Fruit fly (Drosophila melanogaster) whole organism, embryonic: Measurements from ENCODE around the gene Vm26Ab.

Experiments
- Atf6 ChIP-seq: fragments of 200-800 bp; sonication (Bioruptor generic); IDR thresholded peaks from 2 replicates; pipeline ENCODE4 v1.3.6; 2022; ENCODE audit warnings: missing biosample characterization, missing genetic modification characterization
- CG10431 ChIP-seq: fragments of 200-800 bp; sonication (Bioruptor generic); optimal IDR thresholded peaks from 3 replicates; lab custom pipeline; 2018; ENCODE audit warnings: missing biosample characterization, mild to moderate bottlenecking, missing genetic modification characterization
- CG11247 ChIP-seq: fragments of 200-800 bp; sonication (Bioruptor generic); IDR thresholded peaks from 2 replicates; pipeline ENCODE4 v1.3.6; 2022; ENCODE audit warnings: missing biosample characterization, missing genetic modification characterization
- CG12769 ChIP-seq: fragments of 200-800 bp; sonication (Bioruptor generic); optimal IDR thresholded peaks from 2 replicates; lab custom pipeline; 2019; ENCODE audit warnings: missing biosample characterization, mild to moderate bottlenecking, missing genetic modification characterization, moderate library complexity
- CG17568 ChIP-seq: fragments of 200-800 bp; sonication (Bioruptor generic); optimal IDR thresholded peaks from 2 replicates; lab custom pipeline; 2018; ENCODE audit warnings: missing biosample characterization, mild to moderate bottlenecking, missing genetic modification characterization, moderate library complexity
- CG30020 ChIP-seq: fragments of 200-800 bp; optimal IDR thresholded peaks from 2 replicates; lab custom pipeline; 2019; ENCODE audit warnings: missing biosample characterization, mild to moderate bottlenecking, missing genetic modification characterization, moderate library complexity
- CG31224 ChIP-seq: fragments of 200-800 bp; sonication (Bioruptor generic); IDR thresholded peaks from 2 replicates; pipeline ENCODE4 v1.3.6; 2022; ENCODE audit warnings: missing biosample characterization, missing genetic modification characterization
- CG34376 ChIP-seq: fragments of 200-800 bp; sonication (Bioruptor generic); optimal IDR thresholded peaks from 2 replicates; lab custom pipeline; 2018; ENCODE audit warnings: missing biosample characterization, mild to moderate bottlenecking, missing genetic modification characterization
- CG3847 ChIP-seq: fragments of 200-800 bp; sonication (Bioruptor generic); IDR thresholded peaks from 2 replicates; pipeline ENCODE4 v1.3.6; 2022; ENCODE audit warnings: missing biosample characterization, missing genetic modification characterization
- CG4282 ChIP-seq: fragments of 200-800 bp; sonication (Bioruptor generic); optimal IDR thresholded peaks from 2 replicates; lab custom pipeline; 2016; ENCODE audit warnings: missing biosample characterization, missing genetic modification characterization
- CG4404 ChIP-seq: fragments of 200-800 bp; sonication (Bioruptor generic); IDR thresholded peaks from 2 replicates; pipeline ENCODE4 v1.3.6; 2022; ENCODE audit warnings: missing biosample characterization, missing genetic modification characterization
- CG4854 ChIP-seq: fragments of 200-800 bp; sonication (Bioruptor generic); optimal IDR thresholded peaks from 2 replicates; lab custom pipeline; 2016; ENCODE audit warnings: missing biosample characterization, missing genetic modification characterization, inconsistent platforms
- CG7745 ChIP-seq: fragments of 200-800 bp; sonication (Bioruptor generic); optimal IDR thresholded peaks from 2 replicates; lab custom pipeline; 2018; ENCODE audit warnings: missing biosample characterization, mild to moderate bottlenecking, missing genetic modification characterization, moderate library complexity
- CG7786 ChIP-seq: fragments of 200-800 bp; sonication (Bioruptor generic); optimal IDR thresholded peaks from 2 replicates; lab custom pipeline; 2016; ENCODE audit warnings: missing biosample characterization, missing genetic modification characterization
- CG7987 ChIP-seq: fragments of 200-800 bp; sonication (Bioruptor generic); optimal IDR thresholded peaks from 2 replicates; lab custom pipeline; 2018; ENCODE audit warnings: missing biosample characterization, mild to moderate bottlenecking, missing genetic modification characterization, moderate library complexity
- Chrac-16 ChIP-seq: fragments of 200-800 bp; sonication (Bioruptor generic); optimal IDR thresholded peaks from 3 replicates; lab custom pipeline; 2016; ENCODE audit warnings: missing biosample characterization, missing genetic modification characterization
- Deaf1 ChIP-seq: fragments of 200-800 bp; optimal IDR thresholded peaks from 3 replicates; lab custom pipeline; 2019; ENCODE audit warnings: missing biosample characterization, mild to moderate bottlenecking, missing genetic modification characterization, moderate library complexity
- Dip2 ChIP-seq: fragments of 200-800 bp; sonication (Bioruptor generic); IDR thresholded peaks from 2 replicates; pipeline ENCODE4 v1.3.6; 2022; ENCODE audit warnings: missing biosample characterization, missing genetic modification characterization
- Dip3 ChIP-seq: fragments of 200-800 bp; sonication (Bioruptor generic); optimal IDR thresholded peaks from 3 replicates; lab custom pipeline; 2016; ENCODE audit warnings: missing biosample characterization, missing genetic modification characterization
- Elba2 ChIP-seq: fragments of 200-800 bp; sonication (Bioruptor generic); optimal IDR thresholded peaks from 3 replicates; lab custom pipeline; 2016; ENCODE audit warnings: missing biosample characterization, missing genetic modification characterization
- Fer3 ChIP-seq: fragments of 200-800 bp; sonication (Bioruptor generic); optimal IDR thresholded peaks from 2 replicates; lab custom pipeline; 2018; ENCODE audit warnings: missing biosample characterization, mild to moderate bottlenecking, missing genetic modification characterization, moderate library complexity
- Hr51 ChIP-seq, 2 experiments: fragments of 200-800 bp; sonication (Bioruptor generic); optimal IDR thresholded peaks; 2 replicates in 1 of 2; 3 replicates in 1 of 2; lab custom pipeline; 2016 to 2018; ENCODE audit warnings: missing biosample characterization in 2 of 2, missing genetic modification characterization in 2 of 2, mild to moderate bottlenecking in 1 of 2, moderate library complexity in 1 of 2
- Lim3 ChIP-seq: fragments of 200-800 bp; sonication (Bioruptor generic); IDR thresholded peaks from 2 replicates; pipeline ENCODE4 v1.3.6; 2022; ENCODE audit warnings: missing biosample characterization, missing genetic modification characterization
- Max ChIP-seq: fragments of 200-800 bp; sonication (Bioruptor generic); optimal IDR thresholded peaks from 2 replicates; lab custom pipeline; 2016; ENCODE audit warnings: missing biosample characterization, mild to moderate bottlenecking, missing genetic modification characterization
- Myb ChIP-seq: fragments of 200-800 bp; sonication (Bioruptor generic); optimal IDR thresholded peaks from 2 replicates; lab custom pipeline; 2016; ENCODE audit warnings: missing biosample characterization, missing genetic modification characterization
- Oaz ChIP-seq: fragments of 200-800 bp; sonication (Bioruptor generic); IDR thresholded peaks from 2 replicates; pipeline ENCODE4 v1.3.6; 2022; ENCODE audit warnings: missing biosample characterization, missing genetic modification characterization
- Scr ChIP-seq: fragments of 200-800 bp; sonication (Bioruptor generic); IDR thresholded peaks from 2 replicates; pipeline ENCODE4 v1.3.6; 2022; ENCODE audit warnings: missing biosample characterization, missing genetic modification characterization; ENCODE audit not compliant: partially characterized antibody
- Sox102F ChIP-seq: fragments of 200-800 bp; sonication (Bioruptor generic); optimal IDR thresholded peaks from 2 replicates; lab custom pipeline; 2018; ENCODE audit warnings: missing biosample characterization, mild to moderate bottlenecking, missing genetic modification characterization, moderate library complexity
- Stat92E ChIP-seq, 3 experiments: fragments of >200 bp in 2 of 3; fragments of 200-800 bp in 1 of 3; sonication (Bioruptor generic) in 1 of 3; optimal IDR thresholded peaks; 2 replicates each; lab custom pipeline; 2017 to 2019; ENCODE audit warnings: missing biosample characterization in 3 of 3, missing genetic modification characterization in 3 of 3, mild to moderate bottlenecking in 1 of 3, moderate library complexity in 1 of 3
- Xbp1 ChIP-seq: fragments of 200-800 bp; sonication (Bioruptor generic); optimal IDR thresholded peaks from 3 replicates; lab custom pipeline; 2016; ENCODE audit warnings: missing biosample characterization, mild to moderate bottlenecking, missing genetic modification characterization
- amos ChIP-seq: fragments of 200-800 bp; sonication (Bioruptor generic); IDR thresholded peaks from 2 replicates; pipeline ENCODE4 v1.3.6; 2022; ENCODE audit warnings: missing biosample characterization, missing genetic modification characterization; ENCODE audit not compliant: partially characterized antibody
- az2 ChIP-seq: fragments of 200-800 bp; sonication (Bioruptor generic); optimal IDR thresholded peaks from 3 replicates; lab custom pipeline; 2016; ENCODE audit warnings: missing biosample characterization, missing genetic modification characterization
- da ChIP-seq: fragments of 200-800 bp; sonication (Bioruptor generic); optimal IDR thresholded peaks from 2 replicates; lab custom pipeline; 2016; ENCODE audit warnings: missing biosample characterization, missing genetic modification characterization
- dati ChIP-seq: fragments of 200-800 bp; sonication (Bioruptor generic); IDR thresholded peaks from 2 replicates; pipeline ENCODE4 v1.3.6; 2022; ENCODE audit warnings: missing biosample characterization, missing genetic modification characterization
- dm ChIP-seq: fragments of 200-800 bp; sonication (Bioruptor generic); optimal IDR thresholded peaks from 3 replicates; lab custom pipeline; 2016; ENCODE audit warnings: missing biosample characterization, missing genetic modification characterization
- ems ChIP-seq: fragments of 200-800 bp; sonication (Bioruptor generic); optimal IDR thresholded peaks from 3 replicates; lab custom pipeline; 2016; ENCODE audit warnings: missing biosample characterization, missing genetic modification characterization
- ftz-f1 ChIP-seq: fragments of 200-800 bp; sonication (Bioruptor generic); optimal IDR thresholded peaks from 2 replicates; lab custom pipeline; 2016; ENCODE audit warnings: missing biosample characterization, missing genetic modification characterization
- gro ChIP-seq: fragments of 200-800 bp; sonication (Bioruptor generic); optimal IDR thresholded peaks from 2 replicates; lab custom pipeline; 2016; ENCODE audit warnings: missing biosample characterization, missing genetic modification characterization
- gsb ChIP-seq: fragments of 200-800 bp; sonication (Bioruptor generic); IDR thresholded peaks from 2 replicates; pipeline ENCODE4 v1.3.6; 2022; ENCODE audit warnings: missing biosample characterization, missing genetic modification characterization
- gsb-n ChIP-seq: fragments of 200-800 bp; sonication (Bioruptor generic); optimal IDR thresholded peaks from 3 replicates; lab custom pipeline; 2018; ENCODE audit warnings: missing biosample characterization, mild to moderate bottlenecking, missing genetic modification characterization
- kah ChIP-seq: fragments of 200-800 bp; sonication (Bioruptor generic); optimal IDR thresholded peaks from 2 replicates; lab custom pipeline; 2018; ENCODE audit warnings: missing biosample characterization, mild to moderate bottlenecking, missing genetic modification characterization
- maf-S ChIP-seq: fragments of 200-800 bp; sonication (Bioruptor generic); optimal IDR thresholded peaks from 2 replicates; lab custom pipeline; 2016; ENCODE audit warnings: missing biosample characterization, missing genetic modification characterization
- pfk ChIP-seq: fragments of 200-800 bp; sonication (Bioruptor generic); optimal IDR thresholded peaks from 2 replicates; lab custom pipeline; 2018; ENCODE audit warnings: missing biosample characterization, mild to moderate bottlenecking, missing genetic modification characterization, moderate library complexity
- pnt ChIP-seq: fragments of 200-800 bp; sonication (Bioruptor generic); optimal IDR thresholded peaks from 3 replicates; lab custom pipeline; 2016; ENCODE audit warnings: missing biosample characterization, missing genetic modification characterization
- sd ChIP-seq: fragments of 200-800 bp; sonication (Bioruptor generic); optimal IDR thresholded peaks from 3 replicates; lab custom pipeline; 2018; ENCODE audit warnings: missing biosample characterization, mild to moderate bottlenecking, missing genetic modification characterization, moderate library complexity
- sens-2 ChIP-seq: fragments of 200-800 bp; sonication (Bioruptor generic); IDR thresholded peaks from 2 replicates; pipeline ENCODE4 v1.3.6; 2022; ENCODE audit warnings: missing biosample characterization, missing genetic modification characterization
- shn ChIP-seq: fragments of 200-800 bp; sonication (Bioruptor generic); optimal IDR thresholded peaks from 3 replicates; lab custom pipeline; 2016; ENCODE audit warnings: missing biosample characterization, missing genetic modification characterization
- trem ChIP-seq: fragments of 200-800 bp; optimal IDR thresholded peaks from 3 replicates; lab custom pipeline; 2019; ENCODE audit warnings: missing biosample characterization, mild to moderate bottlenecking, missing genetic modification characterization, moderate library complexity
- usp ChIP-seq: fragments of >200 bp; optimal IDR thresholded peaks from 2 replicates; lab custom pipeline; 2017; ENCODE audit warnings: missing biosample characterization, missing genetic modification characterization
- vfl ChIP-seq: fragments of 200-800 bp; sonication (Bioruptor generic); optimal IDR thresholded peaks from 2 replicates; lab custom pipeline; 2016; ENCODE audit warnings: missing biosample characterization, missing genetic modification characterization
- zf30C ChIP-seq: fragments of 200-800 bp; sonication (Bioruptor generic); optimal IDR thresholded peaks from 3 replicates; lab custom pipeline; 2018; ENCODE audit warnings: missing biosample characterization, mild to moderate bottlenecking, missing genetic modification characterization
- zfh2 ChIP-seq: fragments of 200-800 bp; sonication (Bioruptor generic); optimal IDR thresholded peaks from 2 replicates; lab custom pipeline; 2016; ENCODE audit warnings: missing biosample characterization, missing genetic modification characterization

Gene Vm26Ab

dm6 chr2L:5972005-5972404 is 15.2 kb downstream of the Vm26Ab start (continued):
- TF ChIP-seq amos (GFP tag; lab: Robert Waterston, UW): no peak
- TF ChIP-seq dati (GFP tag; lab: Robert Waterston, UW): no peak
- TF ChIP-seq ftz-f1 (GFP tag; lab: Kevin White, UChicago): no peak
- TF ChIP-seq usp (GFP tag; lab: Kevin White, UChicago): no peak
- no peak for TF ChIP-seq CG4282
- TF ChIP-seq CG7987 (GFP tag; lab: Kevin White, UChicago): no peak
- no peak for TF ChIP-seq shn (GFP tag; lab: Kevin White, UChicago)
- no peak for TF ChIP-seq trem
- no peak for TF ChIP-seq gsb-n (tag; lab: Kevin White, UChicago)
- no peak for TF ChIP-seq da
- TF ChIP-seq Xbp1 (GFP tag; lab: Kevin White, UChicago): peak; percentile 53
- TF ChIP-seq CG7745 (tag; lab: Kevin White, UChicago): no peak
- 0 out of 2 replicates have a peak, but pooled peaks have one; percentile 11 for TF ChIP-seq CG31224
- peak; percentile 40; the same call in 1 of the 2 replicates for TF ChIP-seq CG3847 (GFP tag; lab: Robert Waterston, UW)
- no peak for TF ChIP-seq CG10431 (GFP tag; lab: Kevin White, UChicago)
- TF ChIP-seq dm (GFP tag; lab: Kevin White, UChicago): no peak
- TF ChIP-seq gro (GFP tag; lab: Kevin White, UChicago): no peak
- no peak for TF ChIP-seq sd (tag; lab: Kevin White, UChicago)
- TF ChIP-seq CG4854 (GFP tag; lab: Kevin White, UChicago): no peak
- peak; percentile 66 for TF ChIP-seq Sox102F
- TF ChIP-seq CG7786: no peak
- no peak for TF ChIP-seq Elba2 (GFP tag; lab: Kevin White, UChicago)
- TF ChIP-seq Max (GFP tag; lab: Kevin White, UChicago): no peak
- TF ChIP-seq CG30020 (tag; lab: Kevin White, UChicago): no peak
- TF ChIP-seq pfk (GFP tag; lab: Kevin White, UChicago): no peak
- peak; percentile 65 for TF ChIP-seq Atf6
- peak; percentile 7 to 54 for TF ChIP-seq Hr51 (GFP tag; optimal IDR thresholded peaks at IDR 0.05; lab: Kevin White, UChicago)
- TF ChIP-seq az2 (GFP tag; lab: Kevin White, UChicago): peak; percentile 16
- TF ChIP-seq gsb: no peak
- TF ChIP-seq Scr (GFP tag; lab: Robert Waterston, UW): no peak
- TF ChIP-seq sens-2 (GFP tag; lab: Robert Waterston, UW): no peak; the same call in 1 of the 2 replicates
- no peak for TF ChIP-seq Myb (GFP tag; lab: Kevin White, UChicago)
- TF ChIP-seq pnt: no peak
- peak; percentile 41; the same call in 1 of the 2 replicates for TF ChIP-seq CG11247 (GFP tag; lab: Robert Waterston, UW)
- TF ChIP-seq CG4404 (GFP tag; lab: Robert Waterston, UW): no peak
- TF ChIP-seq CG12769 (tag; lab: Kevin White, UChicago): peak; percentile 44
- peak; percentile 4 for TF ChIP-seq Chrac-16 (GFP tag; lab: Kevin White, UChicago)
- no peak for TF ChIP-seq vfl
- no peak for TF ChIP-seq kah (GFP tag; lab: Kevin White, UChicago)
- TF ChIP-seq CG34376 (GFP tag; lab: Kevin White, UChicago): no peak
- TF ChIP-seq Deaf1: no peak
- no peak for TF ChIP-seq zf30C (GFP tag; lab: Kevin White, UChicago)
- TF ChIP-seq maf-S (GFP tag; lab: Kevin White, UChicago): no peak
- TF ChIP-seq Dip2 (GFP tag; lab: Robert Waterston, UW): no peak
- no peak for TF ChIP-seq Dip3 (GFP tag; lab: Kevin White, UChicago)
- TF ChIP-seq CG17568 (GFP tag; lab: Kevin White, UChicago): no peak
- no peak for TF ChIP-seq Stat92E (GFP tag; optimal IDR thresholded peaks at IDR 0.05; lab: Kevin White, UChicago)
- peak; percentile 26 for TF ChIP-seq zfh2
- TF ChIP-seq ems (GFP tag; lab: Kevin White, UChicago): peak; percentile 50
- TF ChIP-seq Oaz: no peak
- TF ChIP-seq Fer3 (tag; lab: Kevin White, UChicago): peak; percentile 41
- no peak for TF ChIP-seq Lim3
